Worm (Caenorhabditis elegans) whole organism, L4/young adult: Measurements from ENCODE around the gene msp-113.

Experiments
- W03F9.2 ChIP-seq: fragments of 150-350 bp; optimal IDR thresholded peaks from 2 replicates; lab custom pipeline; 2014; ENCODE audit warnings: missing biosample characterization, missing genetic modification characterization
- dao-5 ChIP-seq: sonication (generic microtip); optimal IDR thresholded peaks from 2 replicates; lab custom pipeline; 2016; ENCODE audit warnings: missing genotype, missing genetic modification characterization, moderate library complexity, missing compliant biosample characterization
- him-1 ChIP-seq: sonication (generic microtip); optimal IDR thresholded peaks from 2 replicates; lab custom pipeline; 2016; ENCODE audit warnings: missing genotype, missing genetic modification reagents, missing genetic modification characterization, missing compliant biosample characterization

DNA sequence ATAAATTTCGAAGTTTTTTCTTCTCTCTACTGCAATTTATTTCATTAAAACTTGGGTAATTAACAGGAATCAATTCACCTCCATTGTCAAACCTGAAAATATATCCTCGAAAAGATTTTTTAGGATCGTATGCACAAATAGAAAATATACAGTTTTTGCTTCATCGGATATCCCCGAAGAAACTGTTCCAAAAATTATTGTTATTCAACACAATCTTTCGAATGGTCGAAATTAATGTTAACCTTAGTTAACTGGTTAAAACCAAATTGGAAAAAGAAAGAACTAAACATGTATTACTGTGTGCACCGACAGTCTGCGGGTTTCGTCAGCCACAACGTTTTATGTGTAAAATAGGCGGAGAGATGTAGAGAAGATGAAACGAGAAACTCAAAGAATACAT lies 19.3 kb downstream of the msp-113 start:
- TF ChIP-seq him-1 (no peak), dao-5 (tag; lab: Kevin White, UChicago) (no peak), W03F9.2 (no peak)
